Worm (Caenorhabditis elegans) whole organism, L2 larva: ENCODE measurements around the gene sra-13.
A peak's percentile ranks its signal among the peaks of the same experiment; 100 is the strongest.

Experiments
- F13H6.1 ChIP-seq: sonication (generic microtip); optimal IDR thresholded peaks from 2 replicates; lab custom pipeline; 2016; ENCODE audit warnings: missing genetic modification characterization, missing compliant biosample characterization
- R02D3.7 ChIP-seq: fragments of 150-350 bp; optimal IDR thresholded peaks from 2 replicates; lab custom pipeline; 2014; ENCODE audit warnings: missing biosample characterization, missing genetic modification characterization
- alr-1 ChIP-seq: fragments of 150-350 bp; optimal IDR thresholded peaks from 2 replicates; lab custom pipeline; 2014; ENCODE audit warnings: missing biosample characterization, missing genetic modification characterization
- aly-2 ChIP-seq: fragments of 150-350 bp; optimal IDR thresholded peaks from 2 replicates; lab custom pipeline; 2014; ENCODE audit warnings: missing biosample characterization, missing genetic modification characterization
- ceh-16 ChIP-seq: fragments of 150-350 bp; optimal IDR thresholded peaks from 2 replicates; lab custom pipeline; 2014; ENCODE audit warnings: missing biosample characterization, missing genetic modification characterization
- ceh-82 ChIP-seq: fragments of 150-350 bp; optimal IDR thresholded peaks from 2 replicates; lab custom pipeline; 2014; ENCODE audit warnings: missing biosample characterization, missing genetic modification characterization
- dmd-4 ChIP-seq: sonication (generic microtip); optimal IDR thresholded peaks from 2 replicates; lab custom pipeline; 2017; ENCODE audit warnings: missing biosample characterization, missing genetic modification characterization
- elt-1 ChIP-seq: fragments of 150-350 bp; optimal IDR thresholded peaks from 2 replicates; lab custom pipeline; 2014; ENCODE audit warnings: missing biosample characterization, missing genetic modification characterization
- fos-1 ChIP-seq: fragments of 150-350 bp; optimal IDR thresholded peaks from 2 replicates; lab custom pipeline; 2014; ENCODE audit warnings: missing biosample characterization, missing genetic modification characterization
- lin-13 ChIP-seq: fragments of 150-350 bp; optimal IDR thresholded peaks from 2 replicates; lab custom pipeline; 2014; ENCODE audit warnings: missing biosample characterization, missing genetic modification reagents, missing genetic modification characterization
- lin-39 ChIP-seq: fragments of 150-350 bp; optimal IDR thresholded peaks from 2 replicates; lab custom pipeline; 2014; ENCODE audit warnings: missing biosample characterization, missing genetic modification reagents, missing genetic modification characterization
- mab-5 ChIP-seq: fragments of 150-350 bp; optimal IDR thresholded peaks from 2 replicates; lab custom pipeline; 2014; ENCODE audit warnings: missing biosample characterization, missing genetic modification characterization
- mbf-1 ChIP-seq: sonication (generic microtip); optimal IDR thresholded peaks from 2 replicates; lab custom pipeline; 2017; ENCODE audit warnings: missing biosample characterization, missing genetic modification characterization
- mdl-1 ChIP-seq, 2 experiments: fragments of 150-350 bp in 1 of 2; sonication (generic microtip) in 1 of 2; optimal IDR thresholded peaks; 2 replicates each; lab custom pipeline; 2017; ENCODE audit warnings: missing biosample characterization in 2 of 2, missing genetic modification characterization in 2 of 2
- nhr-10 ChIP-seq: sonication (generic microtip); optimal IDR thresholded peaks from 2 replicates; lab custom pipeline; 2017; ENCODE audit warnings: missing biosample characterization, missing genetic modification characterization
- nhr-12 ChIP-seq: fragments of 150-350 bp; optimal IDR thresholded peaks from 2 replicates; lab custom pipeline; 2014; ENCODE audit warnings: missing biosample characterization, missing genetic modification characterization
- nhr-129 ChIP-seq: fragments of 150-350 bp; optimal IDR thresholded peaks from 2 replicates; lab custom pipeline; 2014; ENCODE audit warnings: missing biosample characterization, missing genetic modification characterization
- nhr-23 ChIP-seq: fragments of 150-350 bp; optimal IDR thresholded peaks from 2 replicates; lab custom pipeline; 2014; ENCODE audit warnings: missing biosample characterization, missing genetic modification reagents, missing genetic modification characterization
- nhr-237 ChIP-seq: fragments of 150-350 bp; optimal IDR thresholded peaks from 2 replicates; lab custom pipeline; 2014; ENCODE audit warnings: missing biosample characterization, missing genetic modification characterization
- nhr-25 ChIP-seq: fragments of 150-350 bp; sonication (generic microtip); optimal IDR thresholded peaks from 3 replicates; lab custom pipeline; 2014; ENCODE audit warnings: missing biosample characterization, missing genetic modification characterization
- nhr-6 ChIP-seq: fragments of 150-350 bp; optimal IDR thresholded peaks from 2 replicates; lab custom pipeline; 2014; ENCODE audit warnings: missing biosample characterization, missing genetic modification characterization
- nhr-77 ChIP-seq: fragments of 150-350 bp; optimal IDR thresholded peaks from 2 replicates; lab custom pipeline; 2014; ENCODE audit warnings: missing biosample characterization, missing genetic modification characterization
- sma-9 ChIP-seq, 2 experiments: fragments of 150-350 bp in 1 of 2; sonication (generic microtip) in 1 of 2; optimal IDR thresholded peaks; 2 replicates each; lab custom pipeline; 2014 to 2016; ENCODE audit warnings: missing genetic modification characterization in 2 of 2, mild to moderate bottlenecking in 1 of 2, missing biosample characterization in 1 of 2, missing compliant biosample characterization in 1 of 2, missing genetic modification reagents in 1 of 2, moderate library complexity in 1 of 2
- unc-39 ChIP-seq: fragments of 150-350 bp; optimal IDR thresholded peaks from 2 replicates; lab custom pipeline; 2014; ENCODE audit warnings: missing biosample characterization, missing genetic modification characterization
- unc-55 ChIP-seq: fragments of 150-350 bp; sonication (generic microtip); optimal IDR thresholded peaks from 3 replicates; lab custom pipeline; 2014; ENCODE audit warnings: missing biosample characterization, missing genetic modification reagents, missing genetic modification characterization
- unc-62 ChIP-seq: fragments of 150-350 bp; optimal IDR thresholded peaks from 2 replicates; lab custom pipeline; 2014; ENCODE audit warnings: missing biosample characterization, missing genetic modification reagents, missing genetic modification characterization
- ztf-1 ChIP-seq: fragments of 200-800 bp; sonication (Bioruptor generic); conservative IDR thresholded peaks from 2 replicates; pipeline ENCODE4 v1.3.6; 2022; ENCODE audit warnings: missing genetic modification characterization, missing compliant biosample characterization
- ztf-4 ChIP-seq: fragments of 150-350 bp; optimal IDR thresholded peaks from 2 replicates; lab custom pipeline; 2014; ENCODE audit warnings: missing biosample characterization, missing genetic modification characterization

sra-13 gene

ce11 chrII:8412061-8412721 lies 4.7 kb downstream of the sra-13 start, which contains the start of gene efl-3:
efl-3 (plus strand) TSS chrII:8412671.
- TF ChIP-seq ceh-16 (tag; lab: Kevin White, UChicago) (peak; percentile 7), fos-1 (peak; percentile 51), nhr-10 (tag; lab: Kevin White, UChicago) (no peak), sma-9 (GFP tag; optimal IDR thresholded peaks at IDR 0.05; lab: Kevin White, UChicago) (peak; percentile 30), sma-9 (tag; optimal IDR thresholded peaks at IDR 0.05; lab: Kevin White, UChicago) (no peak), unc-55 (GFP tag; lab: Kevin White, UChicago) (no peak)
- TF ChIP-seq, all 48 proteins: peak for 3

ce11 chrII:8412935-8413334 lies 5.5 kb downstream of the sra-13 start:
- TF ChIP-seq fos-1 (peak; percentile 20), nhr-77 (tag; lab: Kevin White, UChicago) (no peak), nhr-129 (tag; lab: Kevin White, UChicago) (no peak)

- no peak for TF ChIP-seq nhr-10 (tag; lab: Kevin White, UChicago)
- no peak for TF ChIP-seq ztf-1 (GFP tag; lab: Robert Waterston, UW)
- no peak for TF ChIP-seq ztf-4
- no peak for TF ChIP-seq ceh-82
Measured at ce11 chrII:8415035-8415434, 7.5 kb downstream of the sra-13 start.

DNA sequence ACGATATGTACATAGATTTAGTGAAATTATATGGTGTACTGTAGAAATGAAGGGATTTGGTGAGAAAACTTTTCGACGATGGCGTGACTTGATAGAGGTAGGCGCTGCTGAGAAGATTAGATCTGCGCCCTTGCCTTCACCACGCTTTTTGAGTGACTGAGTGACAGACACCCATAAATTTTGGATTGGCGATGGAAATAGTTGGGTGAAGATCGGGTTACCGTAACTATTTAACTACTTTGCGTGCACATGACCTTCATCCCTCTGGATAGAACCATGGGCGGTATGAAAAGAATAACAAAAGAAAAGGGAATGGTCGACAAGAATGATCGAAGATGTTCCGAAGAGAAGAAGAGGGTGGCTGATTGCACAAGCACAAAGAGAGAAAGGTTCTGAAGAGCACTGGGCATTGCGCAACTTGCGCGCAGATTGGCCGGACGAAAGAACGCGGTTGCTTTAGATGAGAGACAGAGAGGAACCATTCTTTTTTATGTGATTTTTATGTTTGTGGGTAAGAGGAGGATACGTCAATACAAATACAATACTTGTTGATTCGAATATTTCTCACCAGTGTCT lies 8.1 kb downstream of the sra-13 start:
- TF ChIP-seq lin-13 (no peak), ceh-16 (tag; lab: Kevin White, UChicago) (peak; percentile 37), nhr-25 (tag; lab: Kevin White, UChicago) (no peak), alr-1 (tag; lab: Kevin White, UChicago) (no peak), mdl-1 (tag; optimal IDR thresholded peaks at IDR 0.05; lab: Kevin White, UChicago) (no peak), aly-2 (tag; lab: Kevin White, UChicago) (no peak), unc-62 (GFP tag; lab: Kevin White, UChicago) (no peak), R02D3.7 (tag; lab: Kevin White, UChicago) (no peak), nhr-77 (tag; lab: Kevin White, UChicago) (no peak), F13H6.1 (tag; lab: Kevin White, UChicago) (no peak), nhr-6 (tag; lab: Kevin White, UChicago) (no peak), lin-39 (tag; lab: Kevin White, UChicago) (no peak), elt-1 (tag; lab: Kevin White, UChicago) (peak; percentile 17), dmd-4 (tag; lab: Kevin White, UChicago) (no peak), fos-1 (no peak), unc-39 (tag; lab: Kevin White, UChicago) (no peak), mbf-1 (tag; lab: Kevin White, UChicago) (no peak), nhr-23 (no peak)
- TF ChIP-seq, all 48 proteins: peak for 2

ce11 chrII:8417059-8417668 lies 9.7 kb downstream of the sra-13 start, which contains the start of gene fdgt-2:
fdgt-2 (plus strand) TSS chrII:8417618.
- TF ChIP-seq ceh-16 (tag; lab: Kevin White, UChicago), result peak; percentile 77
- TF ChIP-seq nhr-25 (tag; lab: Kevin White, UChicago), result peak; percentile 43
- TF ChIP-seq ceh-82, result no peak
- no peak for TF ChIP-seq ztf-1 (GFP tag; lab: Robert Waterston, UW)

DNA sequence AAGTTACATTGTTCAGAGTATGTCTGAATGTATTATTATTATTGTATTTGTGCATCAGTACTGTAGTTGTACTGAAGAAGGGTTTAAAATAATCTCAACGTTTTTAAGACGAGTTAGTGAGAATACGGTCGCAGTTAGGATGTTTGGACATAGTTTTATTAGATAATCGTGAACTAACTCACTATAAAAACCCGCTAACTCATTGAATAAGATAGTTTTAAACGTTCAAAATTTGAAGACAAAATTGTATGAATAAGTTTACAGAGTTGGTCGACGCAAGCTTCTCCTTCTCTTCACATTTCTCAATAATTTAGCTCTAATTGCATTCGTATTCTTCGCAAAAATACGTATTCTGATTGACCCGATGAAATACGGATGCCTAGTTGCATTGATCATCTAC lies 11.5 kb downstream of the sra-13 start:
- no peak for TF ChIP-seq nhr-10 (tag; lab: Kevin White, UChicago)
- peak; percentile 25 for TF ChIP-seq mab-5 (tag; lab: Kevin White, UChicago)
- TF ChIP-seq nhr-6 (tag; lab: Kevin White, UChicago), result no peak
- TF ChIP-seq fos-1, result no peak
- TF ChIP-seq nhr-237, result no peak
- TF ChIP-seq nhr-77 (tag; lab: Kevin White, UChicago), result no peak
- TF ChIP-seq lin-13, result no peak
- TF ChIP-seq ceh-82, result no peak
- peak; percentile 76 for TF ChIP-seq nhr-25 (tag; lab: Kevin White, UChicago)
- TF ChIP-seq nhr-12 (tag; lab: Kevin White, UChicago), result peak; percentile 81
- TF ChIP-seq ztf-1 (GFP tag; lab: Robert Waterston, UW), result no peak
